Worm (Caenorhabditis elegans) whole organism, young adult: Measurements from ENCODE around the gene ubxn-4.

Experiments
- B0035.1 ChIP-seq: sonication (generic microtip); optimal IDR thresholded peaks from 2 replicates; lab custom pipeline; 2016; ENCODE audit warnings: missing genetic modification characterization, mild to moderate bottlenecking, missing compliant biosample characterization, missing genotype, missing genetic modification reagents
- F10E7.11 ChIP-seq: sonication (generic microtip); optimal IDR thresholded peaks from 2 replicates; lab custom pipeline; 2017; ENCODE audit warnings: mild to moderate bottlenecking, missing genetic modification characterization, moderate library complexity, missing compliant biosample characterization
- F23B12.7 ChIP-seq: sonication (generic microtip); optimal IDR thresholded peaks from 2 replicates; lab custom pipeline; 2017; ENCODE audit warnings: missing genetic modification characterization, mild to moderate bottlenecking, missing compliant biosample characterization, antibody characterized with exemption, moderate library complexity; ENCODE audit not compliant: insufficient read depth
- F33H1.4 ChIP-seq: fragments of 200-800 bp; sonication (Bioruptor generic); IDR thresholded peaks from 2 replicates; pipeline ENCODE4 v1.3.6; 2022; ENCODE audit warnings: missing genetic modification reagents, missing genetic modification characterization, missing compliant biosample characterization
- F39B2.1 ChIP-seq: fragments of 200-800 bp; sonication (Bioruptor generic); IDR thresholded peaks from 2 replicates; pipeline ENCODE4 v1.3.6; 2022; ENCODE audit warnings: missing genetic modification reagents, missing genetic modification characterization, missing compliant biosample characterization
- F49E8.2 ChIP-seq: sonication (generic microtip); optimal IDR thresholded peaks from 3 replicates; lab custom pipeline; 2017; ENCODE audit warnings: missing genetic modification characterization, mild to moderate bottlenecking, missing compliant biosample characterization, antibody characterized with exemption, moderate library complexity; ENCODE audit not compliant: insufficient read depth
- F52B5.7 ChIP-seq: sonication (generic microtip); optimal IDR thresholded peaks from 2 replicates; lab custom pipeline; 2016; ENCODE audit warnings: mild to moderate bottlenecking, missing genetic modification characterization, missing compliant biosample characterization
- F55B11.4 ChIP-seq: sonication (generic microtip); optimal IDR thresholded peaks from 2 replicates; lab custom pipeline; 2016; ENCODE audit warnings: missing compliant biosample characterization, missing genetic modification characterization, borderline replicate concordance; ENCODE audit not compliant: insufficient read depth
- Y56A3A.18 ChIP-seq: fragments of 200-800 bp; sonication (Bioruptor generic); IDR thresholded peaks from 2 replicates; pipeline ENCODE4 v1.3.6; 2022; ENCODE audit warnings: missing genetic modification reagents, missing genetic modification characterization, missing compliant biosample characterization
- Y79H2A.3 ChIP-seq: fragments of 200-800 bp; sonication (Bioruptor generic); conservative IDR thresholded peaks from 2 replicates; pipeline ENCODE4 v1.3.6; 2022; ENCODE audit warnings: missing genetic modification reagents, missing genetic modification characterization, missing compliant biosample characterization
- aptf-3 ChIP-seq: fragments of 200-800 bp; sonication (Bioruptor generic); IDR thresholded peaks from 2 replicates; pipeline ENCODE4 v1.3.6; 2022; ENCODE audit warnings: missing genetic modification characterization, missing compliant biosample characterization
- atf-7 ChIP-seq: sonication (generic microtip); optimal IDR thresholded peaks from 2 replicates; lab custom pipeline; 2017; ENCODE audit warnings: mild to moderate bottlenecking, missing genetic modification characterization, missing compliant biosample characterization
- attf-5 ChIP-seq: fragments of 200-800 bp; sonication (Bioruptor generic); optimal IDR thresholded peaks from 2 replicates; lab custom pipeline; 2018; ENCODE audit warnings: mild to moderate bottlenecking, missing genetic modification characterization, missing compliant biosample characterization
- attf-6 ChIP-seq: fragments of 200-800 bp; sonication (Bioruptor generic); IDR thresholded peaks from 2 replicates; pipeline ENCODE4 v1.3.6; 2022; ENCODE audit warnings: missing genetic modification reagents, missing genetic modification characterization, missing compliant biosample characterization
- cebp-1 ChIP-seq, 2 experiments: fragments of 200-800 bp in 1 of 2; sonication (Bioruptor generic) in 1 of 2; sonication (generic microtip) in 1 of 2; IDR thresholded peaks in 1 of 2; optimal IDR thresholded peaks in 1 of 2; 2 replicates each; pipeline versions ENCODE4 v1.3.6 to Lab custom; 2017 to 2022; ENCODE audit warnings: missing compliant biosample characterization in 2 of 2, missing genetic modification characterization in 2 of 2, mild to moderate bottlenecking in 1 of 2, missing genetic modification reagents in 1 of 2, moderate library complexity in 1 of 2
- cebp-2 ChIP-seq: fragments of 200-800 bp; sonication (Bioruptor generic); IDR thresholded peaks from 2 replicates; pipeline ENCODE4 v1.3.6; 2022; ENCODE audit warnings: missing genetic modification characterization, missing compliant biosample characterization
- ceh-40 ChIP-seq: fragments of 200-800 bp; sonication (Bioruptor generic); IDR thresholded peaks from 2 replicates; pipeline ENCODE4 v1.3.6; 2022; ENCODE audit warnings: missing genetic modification characterization, missing compliant biosample characterization
- ceh-58 ChIP-seq: fragments of 200-800 bp; sonication (Bioruptor generic); IDR thresholded peaks from 2 replicates; pipeline ENCODE4 v1.3.6; 2022; ENCODE audit warnings: missing genetic modification characterization, missing compliant biosample characterization
- chd-7 ChIP-seq: sonication (generic microtip); optimal IDR thresholded peaks from 2 replicates; lab custom pipeline; 2016; ENCODE audit warnings: mild to moderate bottlenecking, missing genetic modification characterization, moderate library complexity, missing compliant biosample characterization
- die-1 ChIP-seq: sonication (generic microtip); optimal IDR thresholded peaks from 2 replicates; lab custom pipeline; 2016; ENCODE audit warnings: missing genotype, mild to moderate bottlenecking, missing genetic modification characterization, missing compliant biosample characterization
- dox-1 ChIP-seq: fragments of 200-800 bp; sonication (Bioruptor generic); IDR thresholded peaks from 2 replicates; pipeline ENCODE4 v1.3.6; 2022; ENCODE audit warnings: missing genetic modification reagents, missing genetic modification characterization, missing compliant biosample characterization
- dpl-1 ChIP-seq: fragments of 150-350 bp; optimal IDR thresholded peaks from 2 replicates; lab custom pipeline; 2014; ENCODE audit warnings: missing biosample characterization, missing genetic modification reagents, missing genetic modification characterization
- him-1 ChIP-seq: sonication (generic microtip); optimal IDR thresholded peaks from 2 replicates; lab custom pipeline; 2016; ENCODE audit warnings: missing genotype, missing genetic modification reagents, missing genetic modification characterization, missing compliant biosample characterization
- hlh-12 ChIP-seq: sonication (generic microtip); optimal IDR thresholded peaks from 2 replicates; lab custom pipeline; 2016; ENCODE audit warnings: missing genetic modification characterization, missing compliant biosample characterization
- hmg-20 ChIP-seq: fragments of 200-800 bp; sonication (Bioruptor generic); IDR thresholded peaks from 2 replicates; pipeline ENCODE4 v1.3.6; 2022; ENCODE audit warnings: missing genetic modification reagents, missing genetic modification characterization, missing compliant biosample characterization
- hrde-1 ChIP-seq: sonication (generic microtip); optimal IDR thresholded peaks from 2 replicates; lab custom pipeline; 2016; ENCODE audit warnings: missing genetic modification characterization, mild to moderate bottlenecking, missing compliant biosample characterization, moderate library complexity, missing genotype, missing genetic modification reagents, borderline replicate concordance
- hsf-1 ChIP-seq: fragments of 200-800 bp; sonication (Bioruptor generic); IDR thresholded peaks from 2 replicates; pipeline ENCODE4 v1.3.6; 2022; ENCODE audit warnings: missing genetic modification reagents, missing genetic modification characterization, missing compliant biosample characterization
- lin-35 ChIP-seq, 3 experiments: fragments of 150-350 bp in 2 of 3; sonication (generic microtip) in 1 of 3; optimal IDR thresholded peaks; 2 replicates each; lab custom pipeline; 2014 to 2018; ENCODE audit warnings: missing biosample characterization in 3 of 3, missing genetic modification characterization in 3 of 3, missing genetic modification reagents in 3 of 3
- madf-10 ChIP-seq: sonication (generic microtip); optimal IDR thresholded peaks from 2 replicates; lab custom pipeline; 2016; ENCODE audit warnings: mild to moderate bottlenecking, missing genetic modification characterization, missing compliant biosample characterization
- mel-28 ChIP-seq: sonication (generic microtip); optimal IDR thresholded peaks from 2 replicates; lab custom pipeline; 2016; ENCODE audit warnings: borderline replicate concordance, mild to moderate bottlenecking, missing genetic modification characterization, missing compliant biosample characterization
- mes-4 ChIP-seq: sonication (generic microtip); optimal IDR thresholded peaks from 2 replicates; lab custom pipeline; 2016; ENCODE audit warnings: missing genotype, missing genetic modification characterization, missing compliant biosample characterization
- nfya-2 ChIP-seq: fragments of 200-800 bp; sonication (Bioruptor generic); IDR thresholded peaks from 2 replicates; pipeline ENCODE4 v1.3.6; 2022; ENCODE audit warnings: missing genetic modification reagents, missing genetic modification characterization, missing compliant biosample characterization
- nfyb-1 ChIP-seq: fragments of 200-800 bp; sonication (Bioruptor generic); IDR thresholded peaks from 2 replicates; pipeline ENCODE4 v1.3.6; 2022; ENCODE audit warnings: missing genetic modification reagents, missing genetic modification characterization, missing compliant biosample characterization
- nhr-120 ChIP-seq: fragments of 200-800 bp; sonication (Bioruptor generic); IDR thresholded peaks from 2 replicates; pipeline ENCODE4 v1.3.6; 2022; ENCODE audit warnings: missing genetic modification characterization, missing compliant biosample characterization
- nhr-80 ChIP-seq: sonication (generic microtip); optimal IDR thresholded peaks from 2 replicates; lab custom pipeline; 2016; ENCODE audit warnings: missing genetic modification characterization, missing compliant biosample characterization
- nhr-90 ChIP-seq: sonication (generic microtip); optimal IDR thresholded peaks from 2 replicates; lab custom pipeline; 2016; ENCODE audit warnings: missing genotype, mild to moderate bottlenecking, missing genetic modification characterization, missing compliant biosample characterization
- pbrm-1 ChIP-seq: fragments of 200-800 bp; sonication (Bioruptor generic); IDR thresholded peaks from 2 replicates; pipeline ENCODE4 v1.3.6; 2022; ENCODE audit warnings: missing genetic modification reagents, missing genetic modification characterization, missing compliant biosample characterization
- repo-1 ChIP-seq: sonication (generic microtip); optimal IDR thresholded peaks from 2 replicates; lab custom pipeline; 2017; ENCODE audit warnings: mild to moderate bottlenecking, missing genetic modification characterization, missing compliant biosample characterization
- sdz-38 ChIP-seq: sonication (generic microtip); optimal IDR thresholded peaks from 2 replicates; lab custom pipeline; 2016; ENCODE audit warnings: missing genotype, missing genetic modification characterization, missing compliant biosample characterization
- snpc-1.1 ChIP-seq: sonication (generic microtip); optimal IDR thresholded peaks from 2 replicates; lab custom pipeline; 2017; ENCODE audit warnings: missing genetic modification characterization, mild to moderate bottlenecking, missing compliant biosample characterization, antibody characterized with exemption, moderate library complexity, missing genotype, missing genetic modification reagents; ENCODE audit not compliant: insufficient read depth
- snpc-4 ChIP-seq, 5 experiments: fragments of 150-350 bp in 1 of 5; sonication (generic microtip) in 4 of 5; optimal IDR thresholded peaks; 2 replicates each; lab custom pipeline; 2014 to 2018; ENCODE audit warnings: missing genetic modification characterization in 5 of 5, missing biosample characterization in 3 of 5, antibody characterized with exemption in 2 of 5, mild to moderate bottlenecking in 2 of 5, missing compliant biosample characterization in 2 of 5, missing genotype in 2 of 5, moderate library complexity in 2 of 5, missing genetic modification reagents in 1 of 5
- somi-1 ChIP-seq: fragments of 200-800 bp; sonication (Bioruptor generic); optimal IDR thresholded peaks from 2 replicates; lab custom pipeline; 2018; ENCODE audit warnings: mild to moderate bottlenecking, missing genetic modification characterization, missing compliant biosample characterization
- tbx-9 ChIP-seq: sonication (generic microtip); optimal IDR thresholded peaks from 2 replicates; lab custom pipeline; 2016; ENCODE audit warnings: borderline replicate concordance, missing genetic modification characterization, inconsistent platforms, missing compliant biosample characterization
- tlf-1 ChIP-seq: fragments of 200-800 bp; sonication (Bioruptor generic); optimal IDR thresholded peaks from 2 replicates; lab custom pipeline; 2018; ENCODE audit warnings: mild to moderate bottlenecking, missing genetic modification characterization, missing compliant biosample characterization
- xnd-1 ChIP-seq: sonication (generic microtip); optimal IDR thresholded peaks from 2 replicates; lab custom pipeline; 2016; ENCODE audit warnings: missing genotype, missing genetic modification reagents, missing genetic modification characterization, missing compliant biosample characterization
- ztf-6 ChIP-seq: fragments of 200-800 bp; sonication (Bioruptor generic); IDR thresholded peaks from 2 replicates; pipeline ENCODE4 v1.3.6; 2022; ENCODE audit warnings: missing genetic modification reagents, missing genetic modification characterization, missing compliant biosample characterization

The ubxn-4 gene

DNA sequence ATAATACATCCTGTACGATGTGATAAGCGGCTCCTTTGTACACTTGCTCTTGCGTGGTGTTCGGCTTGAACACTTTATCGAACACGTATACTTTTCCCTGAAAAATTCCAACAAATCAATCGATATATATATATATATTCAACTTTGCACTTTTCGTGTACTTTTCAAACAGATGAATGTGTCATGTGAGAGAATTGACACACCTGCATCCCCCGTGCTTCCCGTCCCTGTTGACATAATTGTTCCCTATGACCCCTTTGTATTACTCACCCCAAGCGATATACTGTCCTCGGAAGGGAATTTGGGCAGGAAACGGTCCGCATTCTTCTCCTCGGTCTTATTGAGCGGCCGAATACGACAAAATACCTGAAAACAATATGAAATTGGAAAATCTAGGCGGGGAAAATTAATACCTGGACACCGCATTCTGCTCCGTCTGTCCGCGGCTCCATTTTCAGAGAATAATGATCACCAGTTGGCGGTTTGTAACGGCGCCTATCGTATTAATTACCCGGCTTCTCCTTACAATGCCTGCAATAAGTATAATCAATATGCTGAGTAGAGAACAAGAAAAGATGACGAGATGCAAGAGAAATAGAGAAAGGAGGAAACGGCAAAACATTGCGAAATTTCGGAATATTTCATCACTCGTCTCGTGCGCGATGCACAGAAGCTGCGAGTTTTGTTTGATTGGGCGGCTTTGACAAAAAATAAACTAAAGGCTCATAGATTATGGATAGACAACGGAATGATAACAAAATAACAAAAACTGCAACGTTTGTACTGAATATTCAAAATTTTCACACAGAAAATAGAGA lies 50.5 kb downstream of the ubxn-4 start, which contains the start of gene unc-116:
Gene unc-116, minus strand, starts transcription at position 531 of the 818 bp plus-strand sequence.
- TF ChIP-seq cebp-2, result no peak
- TF ChIP-seq F10E7.11 (tag; lab: Kevin White, UChicago), result no peak
- TF ChIP-seq F52B5.7 (tag; lab: Kevin White, UChicago), result no peak
- no peak for TF ChIP-seq snpc-1.1 (tag; lab: Kevin White, UChicago)
- no peak for TF ChIP-seq snpc-4 (GFP tag; optimal IDR thresholded peaks at IDR 0.05; lab: Kevin White, UChicago)
- TF ChIP-seq snpc-4 (tag; optimal IDR thresholded peaks at IDR 0.05; lab: Kevin White, UChicago), result no peak
- TF ChIP-seq Y56A3A.18 (GFP tag; lab: Robert Waterston, UW), result no peak
- TF ChIP-seq ceh-58, result no peak
- TF ChIP-seq ceh-40 (GFP tag; lab: Robert Waterston, UW), result no peak
- no peak for TF ChIP-seq dpl-1 (GFP tag; lab: Kevin White, UChicago)
- TF ChIP-seq tlf-1 (GFP tag; lab: Kevin White, UChicago), result no peak
- TF ChIP-seq sdz-38 (tag; lab: Kevin White, UChicago), result no peak
- TF ChIP-seq nhr-90 (tag; lab: Kevin White, UChicago), result no peak
- TF ChIP-seq atf-7 (tag; lab: Kevin White, UChicago), result no peak
- no peak for TF ChIP-seq F39B2.1 (GFP tag; lab: Robert Waterston, UW)
- TF ChIP-seq F33H1.4 (GFP tag; lab: Robert Waterston, UW), result peak; percentile 5; the same call in 1 of the 2 replicates
- no peak for TF ChIP-seq B0035.1 (tag; lab: Kevin White, UChicago)
- peak in 1 of 3 experiments; percentile 41 for TF ChIP-seq lin-35 (GFP tag; optimal IDR thresholded peaks at IDR 0.05; lab: Kevin White, UChicago)
- no peak for TF ChIP-seq mes-4 (tag; lab: Kevin White, UChicago)
- no peak for TF ChIP-seq F23B12.7 (tag; lab: Kevin White, UChicago)
- TF ChIP-seq F49E8.2, result no peak
- no peak for TF ChIP-seq somi-1 (GFP tag; lab: Kevin White, UChicago)
- TF ChIP-seq tbx-9, result no peak
- no peak for TF ChIP-seq nfyb-1 (GFP tag; lab: Robert Waterston, UW)
- TF ChIP-seq nhr-80 (tag; lab: Kevin White, UChicago), result no peak
- no peak for TF ChIP-seq die-1 (tag; lab: Kevin White, UChicago)
- TF ChIP-seq nfya-2 (GFP tag; lab: Robert Waterston, UW), result no peak
- TF ChIP-seq hlh-12 (tag; lab: Kevin White, UChicago), result no peak
- TF ChIP-seq nhr-120 (GFP tag; lab: Robert Waterston, UW), result no peak
- TF ChIP-seq chd-7 (tag; lab: Kevin White, UChicago), result no peak
- no peak for TF ChIP-seq him-1
- TF ChIP-seq hrde-1 (tag; lab: Kevin White, UChicago), result no peak
- no peak for TF ChIP-seq mel-28 (tag; lab: Kevin White, UChicago)
- no peak for TF ChIP-seq Y79H2A.3 (GFP tag; lab: Robert Waterston, UW)
- TF ChIP-seq cebp-1 (GFP tag; IDR thresholded peaks at IDR 0.05; lab: Robert Waterston, UW), result peak; percentile 99
- peak; percentile 100 for TF ChIP-seq cebp-1 (tag; optimal IDR thresholded peaks at IDR 0.05; lab: Kevin White, UChicago)
- 0 out of 2 replicates have a peak, but pooled peaks have one; percentile 7 for TF ChIP-seq dox-1
- no peak for TF ChIP-seq attf-6 (GFP tag; lab: Robert Waterston, UW)
- TF ChIP-seq ztf-6 (GFP tag; lab: Robert Waterston, UW), result no peak
- no peak for TF ChIP-seq xnd-1
- no peak for TF ChIP-seq F55B11.4 (tag; lab: Kevin White, UChicago)
- no peak for TF ChIP-seq pbrm-1 (GFP tag; lab: Robert Waterston, UW)
- TF ChIP-seq aptf-3 (GFP tag; lab: Robert Waterston, UW), result no peak
- no peak for TF ChIP-seq madf-10
- no peak for TF ChIP-seq hsf-1 (GFP tag; lab: Robert Waterston, UW)
- TF ChIP-seq attf-5 (GFP tag; lab: Kevin White, UChicago), result peak; percentile 80
- no peak for TF ChIP-seq repo-1 (tag; lab: Kevin White, UChicago)
- TF ChIP-seq hmg-20 (GFP tag; lab: Robert Waterston, UW), result no peak
